Worm (Caenorhabditis elegans): ENCODE results near the gene T24C12.3.
A peak's percentile ranks its signal among the peaks of the same experiment; 100 is the strongest.

T24C12.3 gene

DNA sequence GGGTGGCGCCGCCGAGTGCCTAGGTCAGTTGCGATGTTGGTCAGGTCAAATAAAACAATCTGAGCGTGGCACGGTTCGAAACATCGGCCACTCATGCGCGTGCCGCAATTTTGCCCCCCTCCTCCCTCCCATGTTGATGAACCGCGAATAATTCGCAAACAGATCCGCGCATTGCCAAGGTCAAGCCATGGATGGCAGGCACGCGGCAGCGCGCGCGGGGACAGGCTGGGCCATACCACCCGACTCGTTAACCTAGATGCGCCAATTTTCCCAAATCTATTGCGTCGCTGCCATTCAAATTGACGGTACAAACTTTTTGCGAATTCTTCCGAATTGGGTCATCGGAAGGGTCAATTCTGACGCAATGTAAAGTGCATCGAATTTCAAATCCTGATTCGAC, 13.0 kb upstream of the T24C12.3 start (continued):
- 0 out of 2 replicates have a peak, but pooled peaks have one; percentile 52 for TF ChIP-seq mxl-2 (GFP tag; conservative IDR thresholded peaks at IDR 0.05)
- TF ChIP-seq ZK337.2 (GFP tag; IDR thresholded peaks at IDR 0.05), result no peak
- TF ChIP-seq zip-11 (GFP tag; IDR thresholded peaks at IDR 0.05), result no peak
- TF ChIP-seq ceh-82 (tag; optimal IDR thresholded peaks at IDR 0.05), result no peak
- no peak for TF ChIP-seq mep-1 (tag; optimal IDR thresholded peaks at IDR 0.05)
- 0 out of 2 replicates have a peak, but pooled peaks have one; percentile 28 for TF ChIP-seq egl-43 (GFP tag; IDR thresholded peaks at IDR 0.05)
- no peak for TF ChIP-seq unc-39 (tag; optimal IDR thresholded peaks at IDR 0.05)
- no peak for TF ChIP-seq attf-4 (tag; optimal IDR thresholded peaks at IDR 0.05)
- no peak for TF ChIP-seq unc-130 (GFP tag; optimal IDR thresholded peaks at IDR 0.05)
- no peak for TF ChIP-seq ama-1 (optimal IDR thresholded peaks at IDR 0.05)
- TF ChIP-seq lin-1 (GFP tag; IDR thresholded peaks at IDR 0.05), result no peak
- peak; percentile 52; the same call in 1 of the 2 replicates for TF ChIP-seq F26F4.8 (GFP tag; conservative IDR thresholded peaks at IDR 0.05)
- no peak for TF ChIP-seq dpl-1 (GFP tag; optimal IDR thresholded peaks at IDR 0.05)
- no peak for TF ChIP-seq ztf-7 (tag; optimal IDR thresholded peaks at IDR 0.05)
- no peak for TF ChIP-seq lin-13 (GFP tag; optimal IDR thresholded peaks at IDR 0.05)
- peak in 1 of 2 experiments; percentile 18 for TF ChIP-seq mdl-1 (tag; optimal IDR thresholded peaks at IDR 0.05)
- no peak for TF ChIP-seq nhr-48 (tag; optimal IDR thresholded peaks at IDR 0.05)
- no peak for TF ChIP-seq ZK546.5 (tag; optimal IDR thresholded peaks at IDR 0.05)
- no peak for TF ChIP-seq daf-8 (GFP tag; IDR thresholded peaks at IDR 0.05)
- no peak for TF ChIP-seq F44E2.7 (GFP tag; IDR thresholded peaks at IDR 0.05)
- TF ChIP-seq aly-2 (tag; optimal IDR thresholded peaks at IDR 0.05), result no peak
- TF ChIP-seq mxl-3 (GFP tag; optimal IDR thresholded peaks at IDR 0.05), result peak; percentile 69
- TF ChIP-seq php-3 (GFP tag; IDR thresholded peaks at IDR 0.05), result 0 out of 2 replicates have a peak, but pooled peaks have one; percentile 21
- no peak for TF ChIP-seq Y75B8A.6 (GFP tag; IDR thresholded peaks at IDR 0.05)
- no peak for TF ChIP-seq ceh-28 (tag; optimal IDR thresholded peaks at IDR 0.05)
- TF ChIP-seq hlh-11 (tag; optimal IDR thresholded peaks at IDR 0.05), result peak; percentile 21
- no peak for TF ChIP-seq daf-12 (tag; optimal IDR thresholded peaks at IDR 0.05)
- no peak for TF ChIP-seq lin-15B (tag; optimal IDR thresholded peaks at IDR 0.05)
- TF ChIP-seq snpc-4 (tag; optimal IDR thresholded peaks at IDR 0.05), result no peak
- no peak for TF ChIP-seq nhr-76 (tag; optimal IDR thresholded peaks at IDR 0.05)
- TF ChIP-seq spr-1 (tag; optimal IDR thresholded peaks at IDR 0.05), result no peak
- peak; percentile 84 for TF ChIP-seq set-16 (GFP tag; IDR thresholded peaks at IDR 0.05)
- TF ChIP-seq mes-2 (tag; optimal IDR thresholded peaks at IDR 0.05; ENCODE audit: poor library complexity, severe bottlenecking), result peak; percentile 6
- no peak for TF ChIP-seq zag-1 (tag; optimal IDR thresholded peaks at IDR 0.05)
- TF ChIP-seq rbr-2 (tag; optimal IDR thresholded peaks at IDR 0.05), result no peak
- no peak for TF ChIP-seq saeg-2 (GFP tag; IDR thresholded peaks at IDR 0.05)
- no peak for TF ChIP-seq duxl-1 (tag; optimal IDR thresholded peaks at IDR 0.05; ENCODE audit: poor library complexity)
- TF ChIP-seq hif-1 (tag; optimal IDR thresholded peaks at IDR 0.05), result no peak

ce11 chrX:2216242-2216641, 12.5 kb upstream of the T24C12.3 start:
- TF ChIP-seq nhr-28 (tag; optimal IDR thresholded peaks at IDR 0.05) (no peak), ctbp-1 (GFP tag; IDR thresholded peaks at IDR 0.05) (no peak), F44E2.7 (GFP tag; IDR thresholded peaks at IDR 0.05) (no peak), nhr-111 (GFP tag; optimal IDR thresholded peaks at IDR 0.05) (no peak), ZK546.5 (tag; optimal IDR thresholded peaks at IDR 0.05) (no peak), daf-16 (GFP tag; optimal IDR thresholded peaks at IDR 0.05) (no peak), daf-16 (tag; optimal IDR thresholded peaks at IDR 0.05) (no peak), ceh-82 (tag; optimal IDR thresholded peaks at IDR 0.05) (no peak), nhr-77 (tag; optimal IDR thresholded peaks at IDR 0.05) (no peak), unc-62 (GFP tag; optimal IDR thresholded peaks at IDR 0.05 in 1 of 2) (peak in 1 of 2 experiments; percentile 87), unc-62 (tag; optimal IDR thresholded peaks at IDR 0.05) (no peak), hif-1 (tag; optimal IDR thresholded peaks at IDR 0.05) (peak in 1 of 2 experiments; percentile 70), nhr-10 (tag; optimal IDR thresholded peaks at IDR 0.05) (no peak), hlh-30 (tag; optimal IDR thresholded peaks at IDR 0.05; ENCODE audit: insufficient read depth) (no peak), F10B5.3 (tag; optimal IDR thresholded peaks at IDR 0.05) (no peak)

Measured in whole organism, L4 larva.